Fruit fly (Drosophila melanogaster) whole organism, wandering third instar larva: Measurements from ENCODE around the gene CG14014.
A peak's percentile ranks its signal among the peaks of the same experiment; 100 is the strongest.

Source experiments
- Abd-B ChIP-seq: fragments of >200 bp; optimal IDR thresholded peaks from 2 replicates; lab custom pipeline; 2017; ENCODE audit warnings: missing biosample characterization, missing genetic modification characterization
- CG9705 ChIP-seq: fragments of 200-800 bp; sonication (Bioruptor generic); optimal IDR thresholded peaks from 2 replicates; lab custom pipeline; 2018; ENCODE audit warnings: missing biosample characterization, mild to moderate bottlenecking, missing genetic modification characterization
- CrebA ChIP-seq: fragments of 200-800 bp; sonication (Bioruptor generic); optimal IDR thresholded peaks from 2 replicates; lab custom pipeline; 2016; ENCODE audit warnings: missing biosample characterization, mild to moderate bottlenecking, missing genetic modification characterization, borderline replicate concordance
- Dfd ChIP-seq: fragments of >200 bp; optimal IDR thresholded peaks from 2 replicates; lab custom pipeline; 2017; ENCODE audit warnings: missing biosample characterization, missing genetic modification characterization
- GATAd ChIP-seq: sonication (Bioruptor generic); optimal IDR thresholded peaks from 2 replicates; lab custom pipeline; 2016; ENCODE audit warnings: missing biosample characterization, missing genetic modification characterization
- HLH106 ChIP-seq: fragments of 200-800 bp; optimal IDR thresholded peaks from 3 replicates; lab custom pipeline; 2019; ENCODE audit warnings: missing biosample characterization, mild to moderate bottlenecking, missing genetic modification characterization, moderate library complexity
- Hnf4 ChIP-seq: fragments of 200-800 bp; sonication (Bioruptor generic); optimal IDR thresholded peaks from 2 replicates; lab custom pipeline; 2016; ENCODE audit warnings: missing biosample characterization, mild to moderate bottlenecking, missing genetic modification characterization
- Hr78 ChIP-seq: fragments of >200 bp; optimal IDR thresholded peaks from 2 replicates; lab custom pipeline; 2017; ENCODE audit warnings: missing biosample characterization, missing genetic modification characterization
- Jra ChIP-seq: sonication (Bioruptor generic); optimal IDR thresholded peaks from 2 replicates; lab custom pipeline; 2016; ENCODE audit warnings: missing biosample characterization, missing genetic modification characterization
- Mio ChIP-seq: sonication (Bioruptor generic); optimal IDR thresholded peaks from 2 replicates; lab custom pipeline; 2016; ENCODE audit warnings: missing biosample characterization, missing genetic modification characterization
- Myc ChIP-seq: fragments of >200 bp; optimal IDR thresholded peaks from 2 replicates; lab custom pipeline; 2017
- N ChIP-seq: fragments of >200 bp; optimal IDR thresholded peaks from 2 replicates; lab custom pipeline; 2018; ENCODE audit warnings: missing biosample characterization, missing external identifiers, missing genetic modification characterization
- OdsH ChIP-seq: fragments of 200-800 bp; sonication (Bioruptor generic); optimal IDR thresholded peaks from 2 replicates; lab custom pipeline; 2016; ENCODE audit warnings: missing biosample characterization, mild to moderate bottlenecking, missing genetic modification characterization
- Rel ChIP-seq, 2 experiments: fragments of 200-800 bp; sonication (Bioruptor generic) in 1 of 2; optimal IDR thresholded peaks; 2 replicates in 1 of 2; 3 replicates in 1 of 2; lab custom pipeline; 2016 to 2019; ENCODE audit warnings: mild to moderate bottlenecking in 2 of 2, missing biosample characterization in 2 of 2, missing genetic modification characterization in 2 of 2, moderate library complexity in 1 of 2
- Sp1 ChIP-seq: fragments of 200-800 bp; sonication (Bioruptor generic); optimal IDR thresholded peaks from 3 replicates; lab custom pipeline; 2019; ENCODE audit warnings: missing biosample characterization, mild to moderate bottlenecking, missing genetic modification characterization, moderate library complexity
- br ChIP-seq: fragments of 200-800 bp; sonication (Bioruptor generic); optimal IDR thresholded peaks from 2 replicates; lab custom pipeline; 2016; ENCODE audit warnings: missing biosample characterization, missing genetic modification characterization
- brk ChIP-seq: fragments of 200-800 bp; sonication (Bioruptor generic); optimal IDR thresholded peaks from 2 replicates; lab custom pipeline; 2016; ENCODE audit warnings: missing biosample characterization, mild to moderate bottlenecking, missing genetic modification characterization
- dmrt93B ChIP-seq: fragments of 200-800 bp; sonication (Bioruptor generic); optimal IDR thresholded peaks from 2 replicates; lab custom pipeline; 2018; ENCODE audit warnings: missing biosample characterization, mild to moderate bottlenecking, missing genetic modification characterization
- dsf ChIP-seq: sonication (Bioruptor generic); optimal IDR thresholded peaks from 2 replicates; lab custom pipeline; 2016; ENCODE audit warnings: missing biosample characterization, missing genetic modification characterization, borderline replicate concordance
- ey ChIP-seq: fragments of 200-800 bp; sonication (Bioruptor generic); optimal IDR thresholded peaks from 2 replicates; lab custom pipeline; 2016; ENCODE audit warnings: missing biosample characterization, missing genetic modification characterization
- foxo ChIP-seq, 2 experiments: fragments of 200-800 bp; sonication (Bioruptor generic); optimal IDR thresholded peaks; 2 replicates in 1 of 2; 3 replicates in 1 of 2; lab custom pipeline; 2016 to 2017; ENCODE audit warnings: missing biosample characterization in 2 of 2, missing genetic modification characterization in 2 of 2
- fru ChIP-seq: fragments of 200-800 bp; sonication (Bioruptor generic); optimal IDR thresholded peaks from 3 replicates; lab custom pipeline; 2016; ENCODE audit warnings: missing biosample characterization, mild to moderate bottlenecking, missing genetic modification characterization
- h ChIP-seq: fragments of 200-800 bp; sonication (Bioruptor generic); optimal IDR thresholded peaks from 3 replicates; lab custom pipeline; 2016; ENCODE audit warnings: missing biosample characterization, mild to moderate bottlenecking, missing genetic modification characterization
- jim ChIP-seq: fragments of 175-275, 200-325 bp; sonication (Bioruptor generic); optimal IDR thresholded peaks from 2 replicates; lab custom pipeline; 2016; ENCODE audit warnings: missing biosample characterization, mild to moderate bottlenecking, missing genetic modification characterization
- lola ChIP-seq: fragments of >200 bp; optimal IDR thresholded peaks from 2 replicates; lab custom pipeline; 2017; ENCODE audit warnings: missing biosample characterization, missing genetic modification characterization
- pan ChIP-seq: fragments of >200 bp; optimal IDR thresholded peaks from 2 replicates; lab custom pipeline; 2017
- psq ChIP-seq: fragments of 200-800 bp; sonication (Bioruptor generic); optimal IDR thresholded peaks from 3 replicates; lab custom pipeline; 2017; ENCODE audit warnings: missing biosample characterization, mild to moderate bottlenecking, missing genetic modification characterization, moderate library complexity
- rgr ChIP-seq: fragments of 200-800 bp; sonication (Bioruptor generic); optimal IDR thresholded peaks from 3 replicates; lab custom pipeline; 2016; ENCODE audit warnings: missing biosample characterization, mild to moderate bottlenecking, missing genetic modification characterization
- sage ChIP-seq: fragments of 200-800 bp; sonication (Bioruptor generic); optimal IDR thresholded peaks from 2 replicates; lab custom pipeline; 2016; ENCODE audit warnings: missing biosample characterization, mild to moderate bottlenecking, missing genetic modification characterization
- sv ChIP-seq: fragments of 200-800 bp; sonication (Bioruptor generic); optimal IDR thresholded peaks from 3 replicates; lab custom pipeline; 2016; ENCODE audit warnings: missing biosample characterization, missing genetic modification characterization
- tai ChIP-seq: sonication (Bioruptor generic); optimal IDR thresholded peaks from 2 replicates; lab custom pipeline; 2016; ENCODE audit warnings: missing biosample characterization, missing genetic modification characterization
- usp ChIP-seq: fragments of >200 bp; optimal IDR thresholded peaks from 2 replicates; lab custom pipeline; 2017; ENCODE audit warnings: missing biosample characterization, missing genetic modification characterization
- woc ChIP-seq: sonication (Bioruptor generic); optimal IDR thresholded peaks from 2 replicates; lab custom pipeline; 2016; ENCODE audit warnings: missing biosample characterization, mild to moderate bottlenecking, missing genetic modification characterization

Gene CG14014

dm6 chr2L:5517393-5517792 is 33.2 kb downstream of the CG14014 start, which contains the start of gene CG14020:
TSS of gene CG14020 (plus strand) at chr2L:5517737.
- no peak for TF ChIP-seq br (GFP tag; lab: Kevin White, UChicago)
- TF ChIP-seq brk (GFP tag; lab: Kevin White, UChicago), result no peak
- TF ChIP-seq Hr78, result no peak
- TF ChIP-seq ey (GFP tag; lab: Kevin White, UChicago), result no peak
- TF ChIP-seq woc (GFP tag; lab: Kevin White, UChicago), result no peak
- TF ChIP-seq dmrt93B (GFP tag; lab: Kevin White, UChicago), result no peak
- no peak for TF ChIP-seq CG9705 (GFP tag; lab: Kevin White, UChicago)
- TF ChIP-seq sv (GFP tag; lab: Kevin White, UChicago), result no peak
- TF ChIP-seq jim (GFP tag; lab: Kevin White, UChicago), result no peak
- no peak for TF ChIP-seq Mio
- no peak for TF ChIP-seq lola (GFP tag; lab: Kevin White, UChicago)
- no peak for TF ChIP-seq Jra
- no peak for TF ChIP-seq HLH106
- TF ChIP-seq rgr (GFP tag; lab: Kevin White, UChicago), result no peak
- no peak for TF ChIP-seq N (GFP tag; lab: Kevin White, UChicago)
- TF ChIP-seq foxo (GFP tag; optimal IDR thresholded peaks at IDR 0.05; lab: Kevin White, UChicago), result no peak
- TF ChIP-seq fru (GFP tag; lab: Kevin White, UChicago), result no peak
- no peak for TF ChIP-seq OdsH

- TF ChIP-seq foxo (GFP tag; optimal IDR thresholded peaks at IDR 0.05; lab: Kevin White, UChicago), result no peak
- TF ChIP-seq N (GFP tag; lab: Kevin White, UChicago), result no peak
- no peak for TF ChIP-seq HLH106
- TF ChIP-seq pan, result no peak
- TF ChIP-seq, all 38 proteins: peak for 0
These were observed 35.7 kb downstream of the CG14014 start for dm6 chr2L:5514946-5515345.

- TF ChIP-seq foxo (GFP tag; optimal IDR thresholded peaks at IDR 0.05; lab: Kevin White, UChicago) (peak in 1 of 2 experiments; percentile 64), brk (GFP tag; lab: Kevin White, UChicago) (no peak), HLH106 (peak; percentile 16)
These were observed 42.7 kb downstream of the CG14014 start for dm6 chr2L:5507823-5508438.

- TF ChIP-seq Myc (no peak), Dfd (GFP tag; lab: Kevin White, UChicago) (no peak)
These were observed 43.6 kb downstream of the CG14014 start for dm6 chr2L:5507082-5507481.

DNA sequence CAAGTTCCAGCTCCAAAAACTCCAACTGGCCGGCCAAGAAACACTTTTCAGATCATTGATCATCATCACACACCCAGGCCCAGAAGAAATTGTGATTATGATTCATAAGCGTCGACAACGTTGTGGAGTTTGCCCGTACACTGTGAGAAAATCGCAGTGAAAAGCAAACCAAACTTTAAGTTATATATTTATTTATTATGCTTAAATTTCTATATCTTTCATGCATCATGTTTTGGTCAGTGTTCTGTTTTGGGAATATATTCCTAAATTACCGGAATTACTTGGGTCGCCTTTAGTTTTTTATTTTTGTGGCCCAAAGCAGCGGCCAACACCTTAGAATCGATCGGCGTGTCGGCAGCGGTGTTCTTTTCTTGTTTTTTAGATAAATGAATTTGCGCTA is 45.5 kb downstream of the CG14014 start:
- TF ChIP-seq sv (GFP tag; lab: Kevin White, UChicago) (no peak), tai (no peak), OdsH (peak; percentile 40), Mio (no peak), CrebA (no peak), Hnf4 (GFP tag; lab: Kevin White, UChicago) (peak; percentile 61), usp (GFP tag; lab: Kevin White, UChicago) (no peak), br (GFP tag; lab: Kevin White, UChicago) (peak; percentile 40), fru (GFP tag; lab: Kevin White, UChicago) (peak; percentile 55), psq (peak; percentile 30), rgr (GFP tag; lab: Kevin White, UChicago) (no peak), ey (GFP tag; lab: Kevin White, UChicago) (peak; percentile 28), woc (GFP tag; lab: Kevin White, UChicago) (no peak), HLH106 (peak; percentile 12), foxo (GFP tag; optimal IDR thresholded peaks at IDR 0.05; lab: Kevin White, UChicago) (peak in 1 of 2 experiments; percentile 34), Dfd (GFP tag; lab: Kevin White, UChicago) (no peak), h (peak; percentile 19), sage (GFP tag; lab: Kevin White, UChicago) (no peak), Abd-B (GFP tag; lab: Kevin White, UChicago) (no peak), Sp1 (GFP tag; lab: Kevin White, UChicago) (peak; percentile 32), dsf (GFP tag; lab: Kevin White, UChicago) (no peak)

- no peak for TF ChIP-seq foxo (GFP tag; optimal IDR thresholded peaks at IDR 0.05; lab: Kevin White, UChicago)
- TF ChIP-seq usp (GFP tag; lab: Kevin White, UChicago), result no peak
- TF ChIP-seq sage (GFP tag; lab: Kevin White, UChicago), result no peak
- TF ChIP-seq Sp1 (GFP tag; lab: Kevin White, UChicago), result no peak
- no peak for TF ChIP-seq br (GFP tag; lab: Kevin White, UChicago)
- no peak for TF ChIP-seq HLH106
- TF ChIP-seq CG9705 (GFP tag; lab: Kevin White, UChicago), result no peak
- TF ChIP-seq psq, result no peak
- no peak for TF ChIP-seq CrebA
- no peak for TF ChIP-seq Mio
- no peak for TF ChIP-seq sv (GFP tag; lab: Kevin White, UChicago)
- no peak for TF ChIP-seq Hr78
- no peak for TF ChIP-seq ey (GFP tag; lab: Kevin White, UChicago)
- no peak for TF ChIP-seq Rel (GFP tag; optimal IDR thresholded peaks at IDR 0.05; lab: Kevin White, UChicago)
- no peak for TF ChIP-seq Rel (tag; optimal IDR thresholded peaks at IDR 0.05; lab: Kevin White, UChicago)
- no peak for TF ChIP-seq GATAd (GFP tag; lab: Kevin White, UChicago)
- TF ChIP-seq Jra, result no peak
- no peak for TF ChIP-seq tai
- TF ChIP-seq h, result no peak
These were observed 47.8 kb downstream of the CG14014 start for dm6 chr2L:5502868-5503267.
